Worm (Caenorhabditis elegans) whole organism, young adult: ENCODE results near the gene ZK930.2.

Experiments
- B0019.2 ChIP-seq: fragments of 200-800 bp; sonication (Bioruptor generic); conservative IDR thresholded peaks from 2 replicates; pipeline ENCODE4 v1.3.6; 2022; ENCODE audit warnings: missing genetic modification reagents, missing genetic modification characterization, missing compliant biosample characterization
- B0261.1 ChIP-seq: sonication (generic microtip); optimal IDR thresholded peaks from 2 replicates; lab custom pipeline; 2016; ENCODE audit warnings: mild to moderate bottlenecking, missing genetic modification characterization, moderate library complexity, missing compliant biosample characterization
- B0336.3 ChIP-seq: fragments of 200-800 bp; sonication (Bioruptor generic); IDR thresholded peaks from 2 replicates; pipeline ENCODE4 v1.3.6; 2022; ENCODE audit warnings: missing genetic modification characterization, missing compliant biosample characterization
- C06A6.2 ChIP-seq: fragments of 200-800 bp; sonication (Bioruptor generic); conservative IDR thresholded peaks from 2 replicates; pipeline ENCODE4 v1.3.6; 2022; ENCODE audit warnings: missing genetic modification characterization, missing compliant biosample characterization
- C17E4.6 ChIP-seq: fragments of 200-800 bp; sonication (Bioruptor generic); IDR thresholded peaks from 2 replicates; pipeline ENCODE4 v1.3.6; 2022; ENCODE audit warnings: missing genetic modification reagents, missing genetic modification characterization, missing compliant biosample characterization
- D2030.7 ChIP-seq: fragments of 200-800 bp; sonication (Bioruptor generic); IDR thresholded peaks from 2 replicates; pipeline ENCODE4 v1.3.6; 2022; ENCODE audit warnings: missing genetic modification reagents, missing genetic modification characterization, missing compliant biosample characterization
- F33H1.4 ChIP-seq: fragments of 200-800 bp; sonication (Bioruptor generic); IDR thresholded peaks from 2 replicates; pipeline ENCODE4 v1.3.6; 2022; ENCODE audit warnings: missing genetic modification reagents, missing genetic modification characterization, missing compliant biosample characterization
- F49E8.2 ChIP-seq: sonication (generic microtip); optimal IDR thresholded peaks from 3 replicates; lab custom pipeline; 2017; ENCODE audit warnings: missing genetic modification characterization, mild to moderate bottlenecking, missing compliant biosample characterization, antibody characterized with exemption, moderate library complexity; ENCODE audit not compliant: insufficient read depth
- F57A8.1 ChIP-seq: fragments of 200-800 bp; sonication (Bioruptor generic); optimal IDR thresholded peaks from 2 replicates; lab custom pipeline; 2018; ENCODE audit warnings: mild to moderate bottlenecking, missing genetic modification characterization, moderate library complexity, missing compliant biosample characterization
- aptf-2 ChIP-seq: fragments of 200-800 bp; sonication (Bioruptor generic); conservative IDR thresholded peaks from 2 replicates; pipeline ENCODE4 v1.3.6; 2022; ENCODE audit warnings: missing genetic modification reagents, missing genetic modification characterization, missing compliant biosample characterization
- athp-1 ChIP-seq: sonication (generic microtip); optimal IDR thresholded peaks from 2 replicates; lab custom pipeline; 2017; ENCODE audit warnings: mild to moderate bottlenecking, missing genetic modification characterization, missing compliant biosample characterization
- attf-5 ChIP-seq: fragments of 200-800 bp; sonication (Bioruptor generic); optimal IDR thresholded peaks from 2 replicates; lab custom pipeline; 2018; ENCODE audit warnings: mild to moderate bottlenecking, missing genetic modification characterization, missing compliant biosample characterization
- bed-2 ChIP-seq: fragments of 200-800 bp; sonication (Bioruptor generic); IDR thresholded peaks from 2 replicates; pipeline ENCODE4 v1.3.6; 2022; ENCODE audit warnings: missing genetic modification reagents, missing genetic modification characterization, missing compliant biosample characterization
- ccch-3 ChIP-seq: fragments of 200-800 bp; sonication (Bioruptor generic); optimal IDR thresholded peaks from 2 replicates; lab custom pipeline; 2018; ENCODE audit warnings: mild to moderate bottlenecking, missing genetic modification characterization, missing compliant biosample characterization
- cebp-1 ChIP-seq, 2 experiments: fragments of 200-800 bp in 1 of 2; sonication (Bioruptor generic) in 1 of 2; sonication (generic microtip) in 1 of 2; IDR thresholded peaks in 1 of 2; optimal IDR thresholded peaks in 1 of 2; 2 replicates each; pipeline versions ENCODE4 v1.3.6 to Lab custom; 2017 to 2022; ENCODE audit warnings: missing compliant biosample characterization in 2 of 2, missing genetic modification characterization in 2 of 2, mild to moderate bottlenecking in 1 of 2, missing genetic modification reagents in 1 of 2, moderate library complexity in 1 of 2
- cebp-2 ChIP-seq: fragments of 200-800 bp; sonication (Bioruptor generic); IDR thresholded peaks from 2 replicates; pipeline ENCODE4 v1.3.6; 2022; ENCODE audit warnings: missing genetic modification characterization, missing compliant biosample characterization
- ceh-27 ChIP-seq: fragments of 200-800 bp; sonication (Bioruptor generic); optimal IDR thresholded peaks from 2 replicates; lab custom pipeline; 2018; ENCODE audit warnings: mild to moderate bottlenecking, missing genetic modification characterization, moderate library complexity, missing compliant biosample characterization
- ceh-91 ChIP-seq: fragments of 200-800 bp; sonication (Bioruptor generic); IDR thresholded peaks from 2 replicates; pipeline ENCODE4 v1.3.6; 2022; ENCODE audit warnings: missing genetic modification reagents, missing genetic modification characterization, missing compliant biosample characterization
- dox-1 ChIP-seq: fragments of 200-800 bp; sonication (Bioruptor generic); IDR thresholded peaks from 2 replicates; pipeline ENCODE4 v1.3.6; 2022; ENCODE audit warnings: missing genetic modification reagents, missing genetic modification characterization, missing compliant biosample characterization
- efl-1 ChIP-seq: fragments of 150-350 bp; optimal IDR thresholded peaks from 2 replicates; lab custom pipeline; 2014; ENCODE audit warnings: missing biosample characterization, missing genetic modification reagents, missing genetic modification characterization
- egrh-3 ChIP-seq: fragments of 200-800 bp; sonication (Bioruptor generic); IDR thresholded peaks from 2 replicates; pipeline ENCODE4 v1.3.6; 2022; ENCODE audit warnings: missing genetic modification reagents, missing genetic modification characterization, missing compliant biosample characterization
- ekl-4 ChIP-seq: fragments of 200-800 bp; sonication (Bioruptor generic); IDR thresholded peaks from 2 replicates; pipeline ENCODE4 v1.3.6; 2022; ENCODE audit warnings: missing genetic modification reagents, missing genetic modification characterization, missing compliant biosample characterization
- him-1 ChIP-seq: sonication (generic microtip); optimal IDR thresholded peaks from 2 replicates; lab custom pipeline; 2016; ENCODE audit warnings: missing genotype, missing genetic modification reagents, missing genetic modification characterization, missing compliant biosample characterization
- hrde-1 ChIP-seq: sonication (generic microtip); optimal IDR thresholded peaks from 2 replicates; lab custom pipeline; 2016; ENCODE audit warnings: missing genetic modification characterization, mild to moderate bottlenecking, missing compliant biosample characterization, moderate library complexity, missing genotype, missing genetic modification reagents, borderline replicate concordance
- lin-54 ChIP-seq: fragments of 200-800 bp; sonication (Bioruptor generic); optimal IDR thresholded peaks from 2 replicates; lab custom pipeline; 2018; ENCODE audit warnings: mild to moderate bottlenecking, missing genetic modification characterization, missing compliant biosample characterization
- lsl-1 ChIP-seq: fragments of 200-800 bp; sonication (Bioruptor generic); optimal IDR thresholded peaks from 2 replicates; lab custom pipeline; 2018; ENCODE audit warnings: mild to moderate bottlenecking, missing genetic modification characterization, moderate library complexity, missing compliant biosample characterization
- madf-3 ChIP-seq: fragments of 200-800 bp; sonication (Bioruptor generic); IDR thresholded peaks from 2 replicates; pipeline ENCODE4 v1.3.6; 2022; ENCODE audit warnings: missing genetic modification reagents, missing genetic modification characterization, missing compliant biosample characterization
- madf-6 ChIP-seq: fragments of 200-800 bp; sonication (Bioruptor generic); IDR thresholded peaks from 2 replicates; pipeline ENCODE4 v1.3.6; 2022; ENCODE audit warnings: missing genetic modification reagents, missing genetic modification characterization, missing compliant biosample characterization
- madf-8 ChIP-seq: fragments of 200-800 bp; sonication (Bioruptor generic); conservative IDR thresholded peaks from 2 replicates; pipeline ENCODE4 v1.3.6; 2022; ENCODE audit warnings: missing genetic modification reagents, missing genetic modification characterization, missing compliant biosample characterization
- mcd-1 ChIP-seq: fragments of 200-800 bp; sonication (Bioruptor generic); IDR thresholded peaks from 2 replicates; pipeline ENCODE4 v1.3.6; 2022; ENCODE audit warnings: missing genetic modification reagents, missing genetic modification characterization, missing compliant biosample characterization
- mes-4 ChIP-seq: sonication (generic microtip); optimal IDR thresholded peaks from 2 replicates; lab custom pipeline; 2016; ENCODE audit warnings: missing genotype, missing genetic modification characterization, missing compliant biosample characterization
- nhr-120 ChIP-seq: fragments of 200-800 bp; sonication (Bioruptor generic); IDR thresholded peaks from 2 replicates; pipeline ENCODE4 v1.3.6; 2022; ENCODE audit warnings: missing genetic modification characterization, missing compliant biosample characterization
- nhr-27 ChIP-seq: fragments of 200-800 bp; sonication (Bioruptor generic); optimal IDR thresholded peaks from 2 replicates; lab custom pipeline; 2018; ENCODE audit warnings: mild to moderate bottlenecking, missing genetic modification characterization, moderate library complexity, missing compliant biosample characterization
- rcor-1 ChIP-seq: fragments of 200-800 bp; sonication (Bioruptor generic); IDR thresholded peaks from 2 replicates; pipeline ENCODE4 v1.3.6; 2022; ENCODE audit warnings: missing genetic modification reagents, missing genetic modification characterization, missing compliant biosample characterization
- rec-8 ChIP-seq, 2 experiments: sonication (generic microtip); optimal IDR thresholded peaks; 2 replicates each; lab custom pipeline; 2016; ENCODE audit warnings: mild to moderate bottlenecking in 2 of 2, missing genetic modification characterization in 2 of 2, missing genetic modification reagents in 2 of 2, missing genotype in 2 of 2, missing biosample characterization in 1 of 2, missing compliant biosample characterization in 1 of 2, moderate library complexity in 1 of 2
- repo-1 ChIP-seq: sonication (generic microtip); optimal IDR thresholded peaks from 2 replicates; lab custom pipeline; 2017; ENCODE audit warnings: mild to moderate bottlenecking, missing genetic modification characterization, missing compliant biosample characterization
- snpc-1.1 ChIP-seq: sonication (generic microtip); optimal IDR thresholded peaks from 2 replicates; lab custom pipeline; 2017; ENCODE audit warnings: missing genetic modification characterization, mild to moderate bottlenecking, missing compliant biosample characterization, antibody characterized with exemption, moderate library complexity, missing genotype, missing genetic modification reagents; ENCODE audit not compliant: insufficient read depth
- snpc-1.3 ChIP-seq: sonication (generic microtip); optimal IDR thresholded peaks from 2 replicates; lab custom pipeline; 2017; ENCODE audit warnings: missing genetic modification characterization, mild to moderate bottlenecking, missing compliant biosample characterization, antibody characterized with exemption, moderate library complexity, missing genotype, missing genetic modification reagents; ENCODE audit not compliant: insufficient read depth
- unc-130 ChIP-seq: sonication (generic microtip); optimal IDR thresholded peaks from 2 replicates; lab custom pipeline; 2016; ENCODE audit warnings: missing genetic modification reagents, missing genetic modification characterization, missing compliant biosample characterization
- xnd-1 ChIP-seq: sonication (generic microtip); optimal IDR thresholded peaks from 2 replicates; lab custom pipeline; 2016; ENCODE audit warnings: missing genotype, missing genetic modification reagents, missing genetic modification characterization, missing compliant biosample characterization
- zfh-2 ChIP-seq: fragments of 200-800 bp; sonication (Bioruptor generic); conservative IDR thresholded peaks from 2 replicates; pipeline ENCODE4 v1.3.6; 2022; ENCODE audit warnings: missing genetic modification reagents, missing genetic modification characterization, missing compliant biosample characterization
- ztf-18 ChIP-seq: sonication (generic microtip); optimal IDR thresholded peaks from 2 replicates; lab custom pipeline; 2016; ENCODE audit warnings: missing genotype, mild to moderate bottlenecking, missing genetic modification characterization, missing compliant biosample characterization
- ztf-25 ChIP-seq: fragments of 200-800 bp; sonication (Bioruptor generic); IDR thresholded peaks from 2 replicates; pipeline ENCODE4 v1.3.6; 2022; ENCODE audit warnings: missing genetic modification reagents, missing genetic modification characterization, missing compliant biosample characterization
- ztf-28 ChIP-seq: fragments of 200-800 bp; sonication (Bioruptor generic); IDR thresholded peaks from 2 replicates; pipeline ENCODE4 v1.3.6; 2022; ENCODE audit warnings: missing genetic modification reagents, missing genetic modification characterization, missing compliant biosample characterization

ZK930.2 gene

ce11 chrII:11865644-11866043, 27.6 kb downstream of the ZK930.2 start, which contains the start of gene K12D12.4:
Gene K12D12.4 (minus strand): TSS chrII:11865744.
- TF ChIP-seq nhr-120 (GFP tag; lab: Robert Waterston, UW) (no peak), efl-1 (no peak), attf-5 (GFP tag; lab: Kevin White, UChicago) (no peak), nhr-27 (tag; lab: Kevin White, UChicago) (no peak), F57A8.1 (no peak), mes-4 (tag; lab: Kevin White, UChicago) (no peak), ekl-4 (GFP tag; lab: Robert Waterston, UW) (no peak), B0336.3 (GFP tag; lab: Robert Waterston, UW) (no peak), repo-1 (tag; lab: Kevin White, UChicago) (no peak), C06A6.2 (no peak)

DNA sequence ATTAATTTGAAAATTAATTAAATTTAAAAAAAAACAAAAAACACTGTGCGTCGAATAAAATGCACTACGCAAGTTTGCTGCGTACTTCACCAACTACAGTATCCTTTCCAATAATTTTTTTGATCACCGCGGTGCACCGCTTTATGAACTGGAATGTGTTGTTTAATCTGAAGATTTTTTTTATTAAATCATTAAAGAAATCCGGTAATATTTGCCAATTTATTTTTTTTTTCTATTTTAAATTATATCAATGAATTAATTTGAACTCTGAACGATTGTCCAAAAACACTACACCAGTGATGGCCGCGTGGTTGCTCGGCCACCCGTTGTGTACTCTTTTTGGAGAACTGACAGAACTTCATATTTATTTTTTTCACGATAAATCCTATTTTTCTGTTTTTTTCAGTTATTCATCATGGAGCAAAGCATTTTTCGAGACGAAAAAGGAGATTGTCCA, 32.6 kb downstream of the ZK930.2 start, which contains the start of gene K12D12.5:
TSS of gene K12D12.5 (plus strand) at position 407 of the 457 bp plus-strand sequence.
- 0 out of 2 replicates have a peak, but pooled peaks have one; percentile 30 for TF ChIP-seq madf-3 (GFP tag; lab: Robert Waterston, UW)
- no peak for TF ChIP-seq ccch-3 (GFP tag; lab: Kevin White, UChicago)
- no peak for TF ChIP-seq egrh-3 (GFP tag; lab: Robert Waterston, UW)
- peak; percentile 1 for TF ChIP-seq snpc-1.3 (tag; lab: Kevin White, UChicago)
- TF ChIP-seq ceh-91: 0 out of 2 replicates have a peak, but pooled peaks have one; percentile 56
- TF ChIP-seq cebp-2 (GFP tag; lab: Robert Waterston, UW): 0 out of 2 replicates have a peak, but pooled peaks have one; percentile 17
- no peak for TF ChIP-seq snpc-1.1 (tag; lab: Kevin White, UChicago)
- TF ChIP-seq mcd-1 (GFP tag; lab: Robert Waterston, UW): 0 out of 2 replicates have a peak, but pooled peaks have one; percentile 27
- TF ChIP-seq madf-8 (GFP tag; lab: Robert Waterston, UW): peak; percentile 62
- TF ChIP-seq xnd-1 (tag; lab: Kevin White, UChicago): peak; percentile 64
- peak; percentile 66; the same call in 1 of the 2 replicates for TF ChIP-seq ztf-25 (GFP tag; lab: Robert Waterston, UW)
- 0 out of 2 replicates have a peak, but pooled peaks have one; percentile 24 for TF ChIP-seq rcor-1 (GFP tag; lab: Robert Waterston, UW)
- TF ChIP-seq athp-1: peak; percentile 97
- peak; percentile 54 for TF ChIP-seq D2030.7 (GFP tag; lab: Robert Waterston, UW)
- no peak for TF ChIP-seq aptf-2 (GFP tag; lab: Robert Waterston, UW)
- no peak for TF ChIP-seq B0261.1
- no peak for TF ChIP-seq ceh-27 (GFP tag; lab: Kevin White, UChicago)
- peak; percentile 61 for TF ChIP-seq dox-1 (GFP tag; lab: Robert Waterston, UW)
- peak; percentile 72 for TF ChIP-seq him-1 (tag; lab: Kevin White, UChicago)
- TF ChIP-seq ztf-18 (tag; lab: Kevin White, UChicago): peak; percentile 29
- TF ChIP-seq lsl-1: peak; percentile 92
- peak; percentile 56 for TF ChIP-seq lin-54 (GFP tag; lab: Kevin White, UChicago)
- peak; percentile 64; the same call in 1 of the 2 replicates for TF ChIP-seq F33H1.4 (GFP tag; lab: Robert Waterston, UW)
- TF ChIP-seq cebp-1 (GFP tag; IDR thresholded peaks at IDR 0.05; lab: Robert Waterston, UW): peak; percentile 23; the same call in 1 of the 2 replicates
- TF ChIP-seq cebp-1 (tag; optimal IDR thresholded peaks at IDR 0.05; lab: Kevin White, UChicago): no peak
- TF ChIP-seq bed-2 (GFP tag; lab: Robert Waterston, UW): peak; percentile 67
- 0 out of 2 replicates have a peak, but pooled peaks have one; percentile 65 for TF ChIP-seq ztf-28 (GFP tag; lab: Robert Waterston, UW)
- peak; percentile 35; the same call in 1 of the 2 replicates for TF ChIP-seq B0019.2
- TF ChIP-seq C17E4.6 (GFP tag; lab: Robert Waterston, UW): no peak
- TF ChIP-seq madf-6: peak; percentile 80
- peak; percentile 40 for TF ChIP-seq F49E8.2 (tag; lab: Kevin White, UChicago)
- TF ChIP-seq unc-130: peak; percentile 64
- TF ChIP-seq zfh-2: no peak
- TF ChIP-seq hrde-1 (tag; lab: Kevin White, UChicago): peak; percentile 56
- TF ChIP-seq efl-1: peak; percentile 60
- TF ChIP-seq rec-8 (tag; optimal IDR thresholded peaks at IDR 0.05; lab: Kevin White, UChicago): peak in 1 of 2 experiments; percentile 41
